Worm (Caenorhabditis elegans): ENCODE measurements around the gene R08E3.3.

R08E3.3 gene

ce11 chrX:4788958-4789357 is 29.4 kb upstream of the R08E3.3 start (continued):
- no peak for TF ChIP-seq xnd-1 (tag; optimal IDR thresholded peaks at IDR 0.05)
- TF ChIP-seq akir-1 (GFP tag; optimal IDR thresholded peaks at IDR 0.05): no peak
- peak; percentile 35 for TF ChIP-seq snpc-1.1 (tag; optimal IDR thresholded peaks at IDR 0.05; ENCODE audit: insufficient read depth)
- peak; percentile 78 for TF ChIP-seq hmg-1.2 (GFP tag; IDR thresholded peaks at IDR 0.05)
- TF ChIP-seq atf-7 (tag; optimal IDR thresholded peaks at IDR 0.05): peak; percentile 61
- no peak for TF ChIP-seq Y67H2A.10 (GFP tag; conservative IDR thresholded peaks at IDR 0.05)
- peak; percentile 45; the same call in 1 of the 2 replicates for TF ChIP-seq K11D2.4 (GFP tag; IDR thresholded peaks at IDR 0.05)
- peak; percentile 59 for TF ChIP-seq athp-1 (tag; optimal IDR thresholded peaks at IDR 0.05)
- no peak for TF ChIP-seq dox-1 (GFP tag; IDR thresholded peaks at IDR 0.05)
- peak; percentile 29 for TF ChIP-seq hrde-1 (tag; optimal IDR thresholded peaks at IDR 0.05; ENCODE audit: borderline replicate concordance)
- peak; percentile 54 to 83 for TF ChIP-seq rec-8 (tag; optimal IDR thresholded peaks at IDR 0.05)
- peak; percentile 12 for TF ChIP-seq ets-4 (GFP tag; optimal IDR thresholded peaks at IDR 0.05)
- TF ChIP-seq nhr-80 (tag; optimal IDR thresholded peaks at IDR 0.05): peak; percentile 34
- TF ChIP-seq tlf-1 (GFP tag; optimal IDR thresholded peaks at IDR 0.05): no peak
- no peak for TF ChIP-seq ztf-22 (GFP tag; optimal IDR thresholded peaks at IDR 0.05)
- peak; percentile 66 for TF ChIP-seq zim-3 (tag; optimal IDR thresholded peaks at IDR 0.05)
- TF ChIP-seq snpc-3.4 (tag; optimal IDR thresholded peaks at IDR 0.05): peak; percentile 63
- no peak for TF ChIP-seq C06A6.2 (GFP tag; conservative IDR thresholded peaks at IDR 0.05)
- TF ChIP-seq T07F8.4 (tag; optimal IDR thresholded peaks at IDR 0.05): peak; percentile 61
- 0 out of 2 replicates have a peak, but pooled peaks have one; percentile 15 for TF ChIP-seq let-526 (GFP tag; IDR thresholded peaks at IDR 0.05)
- peak; percentile 52; the same call in 1 of the 2 replicates for TF ChIP-seq ztf-28 (GFP tag; IDR thresholded peaks at IDR 0.05)
- no peak for TF ChIP-seq madf-6 (GFP tag; IDR thresholded peaks at IDR 0.05)
- TF ChIP-seq pha-4 (tag; optimal IDR thresholded peaks at IDR 0.05): no peak
- no peak for TF ChIP-seq gei-17 (GFP tag; optimal IDR thresholded peaks at IDR 0.05)
- TF ChIP-seq ekl-4 (GFP tag; IDR thresholded peaks at IDR 0.05): peak; percentile 81
- peak; percentile 8 for TF ChIP-seq lin-40 (tag; optimal IDR thresholded peaks at IDR 0.05)
- TF ChIP-seq B0261.1 (tag; optimal IDR thresholded peaks at IDR 0.05): peak; percentile 91
- TF ChIP-seq nhr-120 (GFP tag; IDR thresholded peaks at IDR 0.05): no peak
- TF ChIP-seq ztf-25 (GFP tag; IDR thresholded peaks at IDR 0.05): peak; percentile 88
- no peak for TF ChIP-seq mcd-1 (GFP tag; IDR thresholded peaks at IDR 0.05)
- TF ChIP-seq ztf-26 (tag; optimal IDR thresholded peaks at IDR 0.05): peak; percentile 30
- 0 out of 2 replicates have a peak, but pooled peaks have one; percentile 31 for TF ChIP-seq C17E4.6 (GFP tag; IDR thresholded peaks at IDR 0.05)
- no peak for TF ChIP-seq ceh-91 (GFP tag; IDR thresholded peaks at IDR 0.05)
- TF ChIP-seq hmg-20 (GFP tag; IDR thresholded peaks at IDR 0.05): 0 out of 2 replicates have a peak, but pooled peaks have one; percentile 21
- no peak for TF ChIP-seq mel-28 (tag; optimal IDR thresholded peaks at IDR 0.05; ENCODE audit: borderline replicate concordance)
- no peak for TF ChIP-seq lir-1 (GFP tag; conservative IDR thresholded peaks at IDR 0.05)
- TF ChIP-seq ceh-100 (GFP tag; IDR thresholded peaks at IDR 0.05): peak; percentile 42; the same call in 1 of the 2 replicates
- TF ChIP-seq ztf-18 (tag; optimal IDR thresholded peaks at IDR 0.05): peak; percentile 53
- peak; percentile 75 for TF ChIP-seq D2030.7 (GFP tag; IDR thresholded peaks at IDR 0.05)
- no peak for TF ChIP-seq dpl-1 (GFP tag; optimal IDR thresholded peaks at IDR 0.05)
- peak; percentile 69 for TF ChIP-seq rcor-1 (GFP tag; IDR thresholded peaks at IDR 0.05)
- TF ChIP-seq snpc-1.3 (tag; optimal IDR thresholded peaks at IDR 0.05; ENCODE audit: insufficient read depth): peak; percentile 62
- TF ChIP-seq F23B12.7 (tag; optimal IDR thresholded peaks at IDR 0.05; ENCODE audit: insufficient read depth): peak; percentile 77
- no peak for TF ChIP-seq ztf-3 (GFP tag; optimal IDR thresholded peaks at IDR 0.05)
- no peak for TF ChIP-seq Y79H2A.3 (GFP tag; conservative IDR thresholded peaks at IDR 0.05)
- peak; percentile 87 for TF ChIP-seq sptf-2 (GFP tag; optimal IDR thresholded peaks at IDR 0.05)
- no peak for TF ChIP-seq F57C9.4 (tag; optimal IDR thresholded peaks at IDR 0.05)

Measured in whole organism, young adult.